Fruit fly (Drosophila melanogaster) whole organism, adult: ENCODE measurements around the gene CG3246.
A peak's percentile ranks its signal among the peaks of the same experiment; 100 is the strongest.

Source experiments
- CG5204 ChIP-seq: fragments of 200-800 bp; sonication (Bioruptor generic); optimal IDR thresholded peaks from 2 replicates; lab custom pipeline; 2016; ENCODE audit warnings: missing biosample characterization, missing genetic modification characterization
- CG7101 ChIP-seq: fragments of 200-800 bp; sonication (Bioruptor generic); optimal IDR thresholded peaks from 2 replicates; lab custom pipeline; 2018; ENCODE audit warnings: missing biosample characterization, mild to moderate bottlenecking, missing genetic modification characterization, moderate library complexity
- Hr96 ChIP-seq: fragments of 200-800 bp; sonication (Bioruptor generic); optimal IDR thresholded peaks from 2 replicates; lab custom pipeline; 2016; ENCODE audit warnings: missing biosample characterization, missing genetic modification characterization
- bab1 ChIP-seq: fragments of 200-800 bp; sonication (Bioruptor generic); optimal IDR thresholded peaks from 3 replicates; lab custom pipeline; 2019; ENCODE audit warnings: missing biosample characterization, mild to moderate bottlenecking, missing genetic modification characterization, moderate library complexity
- cic ChIP-seq: fragments of 200-800 bp; sonication (Bioruptor generic); optimal IDR thresholded peaks from 2 replicates; lab custom pipeline; 2017; ENCODE audit warnings: missing biosample characterization, mild to moderate bottlenecking, missing genetic modification characterization, moderate library complexity
- kay ChIP-seq: fragments of 200-800 bp; sonication (Bioruptor generic); peaks from one replicate; lab custom pipeline; 2016; ENCODE audit warnings: missing biosample characterization, missing genetic modification characterization, borderline replicate concordance

dm6 chr2L:3452286-3452685, 9.5 kb downstream of the CG3246 start, which contains the start of gene CG12795:
- TF ChIP-seq Hr96 (GFP tag; lab: Kevin White, UChicago): no peak
- TF ChIP-seq bab1: peak; percentile 44
- TF ChIP-seq cic (GFP tag; lab: Kevin White, UChicago): no peak
- no peak for TF ChIP-seq CG7101 (tag; lab: Kevin White, UChicago)
- no peak for TF ChIP-seq kay
- no peak for TF ChIP-seq CG5204 (GFP tag; lab: Kevin White, UChicago)
